Worm (Caenorhabditis elegans) whole organism, L3 larva: Measurements from ENCODE around the gene srx-82.

Experiments
- ama-1 ChIP-seq: fragments of 150-350 bp; optimal IDR thresholded peaks from 2 replicates; lab custom pipeline; 2018
- fkh-10 ChIP-seq: sonication (generic microtip); optimal IDR thresholded peaks from 2 replicates; lab custom pipeline; 2017; ENCODE audit warnings: missing biosample characterization, missing genetic modification reagents, missing genetic modification characterization
- jun-1 ChIP-seq: fragments of 150-350 bp; optimal IDR thresholded peaks from 2 replicates; lab custom pipeline; 2014; ENCODE audit warnings: missing biosample characterization, missing genetic modification reagents, missing genetic modification characterization
- nfya-1 ChIP-seq: sonication (generic microtip); optimal IDR thresholded peaks from 2 replicates; lab custom pipeline; 2017; ENCODE audit warnings: missing genetic modification characterization, mild to moderate bottlenecking, missing compliant biosample characterization, antibody characterized with exemption, moderate library complexity; ENCODE audit not compliant: insufficient read depth
- nhr-12 ChIP-seq: fragments of 150-350 bp; optimal IDR thresholded peaks from 2 replicates; lab custom pipeline; 2014; ENCODE audit warnings: missing biosample characterization, missing genetic modification characterization
- nhr-76 ChIP-seq: fragments of 150-350 bp; sonication (generic microtip); optimal IDR thresholded peaks from 5 replicates; lab custom pipeline; 2014; ENCODE audit warnings: missing biosample characterization, missing genetic modification characterization
- pha-4 ChIP-seq: fragments of 150-350 bp; optimal IDR thresholded peaks from 2 replicates; lab custom pipeline; 2014; ENCODE audit warnings: missing biosample characterization, missing genetic modification reagents, missing genetic modification characterization
- sea-2 ChIP-seq: fragments of 150-350 bp; sonication (generic microtip); optimal IDR thresholded peaks from 4 replicates; lab custom pipeline; 2014; ENCODE audit warnings: missing biosample characterization, missing genetic modification reagents, missing genetic modification characterization
- skn-1 ChIP-seq: fragments of 150-350 bp; optimal IDR thresholded peaks from 2 replicates; lab custom pipeline; 2014; ENCODE audit warnings: missing biosample characterization, missing genetic modification characterization
- tbx-2 ChIP-seq: sonication (generic microtip); optimal IDR thresholded peaks from 2 replicates; lab custom pipeline; 2016; ENCODE audit warnings: mild to moderate bottlenecking, missing genetic modification characterization, missing compliant biosample characterization
- unc-39 ChIP-seq: sonication (generic microtip); optimal IDR thresholded peaks from 4 replicates; lab custom pipeline; 2017; ENCODE audit warnings: missing biosample characterization, missing genetic modification characterization
- unc-62 ChIP-seq: fragments of 150-350 bp; sonication (generic microtip); optimal IDR thresholded peaks from 4 replicates; lab custom pipeline; 2014; ENCODE audit warnings: missing biosample characterization, missing genetic modification reagents, missing genetic modification characterization
- ztf-11 ChIP-seq: fragments of 150-350 bp; optimal IDR thresholded peaks from 2 replicates; lab custom pipeline; 2014; ENCODE audit warnings: missing biosample characterization, missing genetic modification characterization

- TF ChIP-seq skn-1 (no peak), fkh-10 (GFP tag; lab: Kevin White, UChicago) (no peak), sea-2 (GFP tag; lab: Kevin White, UChicago) (no peak), pha-4 (tag; lab: Kevin White, UChicago) (no peak), unc-62 (no peak), nhr-12 (no peak), unc-39 (tag; lab: Kevin White, UChicago) (no peak), tbx-2 (no peak), nhr-76 (tag; lab: Kevin White, UChicago) (no peak), ama-1 (lab: Kevin White, UChicago) (no peak), jun-1 (tag; lab: Kevin White, UChicago) (no peak), nfya-1 (tag; lab: Kevin White, UChicago) (no peak), ztf-11 (tag; lab: Kevin White, UChicago) (no peak)
These were observed 11.3 kb downstream of the srx-82 start, which contains the start of gene F35B12.9 for ce11 chrV:11600800-11601199.
